Fruit fly (Drosophila melanogaster) whole organism, prepupa: Measurements from ENCODE around the gene CG16779.

Experiments used
- Blimp-1 ChIP-seq: fragments of 200-800 bp; sonication (Bioruptor generic); optimal IDR thresholded peaks from 3 replicates; lab custom pipeline; 2017; ENCODE audit warnings: missing biosample characterization, missing genetic modification characterization, mild to moderate bottlenecking, moderate library complexity, missing genetic modification reagents
- CG10631 ChIP-seq: fragments of 200-800 bp; sonication (Bioruptor generic); optimal IDR thresholded peaks from 2 replicates; lab custom pipeline; 2016; ENCODE audit warnings: missing biosample characterization, missing genetic modification characterization
- CG10669 ChIP-seq: fragments of 200-800 bp; sonication (Bioruptor generic); optimal IDR thresholded peaks from 3 replicates; lab custom pipeline; 2018; ENCODE audit warnings: missing biosample characterization, mild to moderate bottlenecking, missing genetic modification characterization, moderate library complexity
- CG11762 ChIP-seq: fragments of 200-800 bp; sonication (Bioruptor generic); optimal IDR thresholded peaks from 3 replicates; lab custom pipeline; 2016; ENCODE audit warnings: missing biosample characterization, missing genetic modification characterization; ENCODE audit not compliant: insufficient read depth
- CG11902 ChIP-seq: fragments of 200-800 bp; sonication (Bioruptor generic); optimal IDR thresholded peaks from 3 replicates; lab custom pipeline; 2016; ENCODE audit warnings: missing biosample characterization, missing genetic modification characterization
- CG15336 ChIP-seq: fragments of 200-800 bp; sonication (Bioruptor generic); IDR thresholded peaks from 2 replicates; pipeline ENCODE4 v1.3.6; 2022; ENCODE audit warnings: missing biosample characterization, missing genetic modification characterization
- CG1621 ChIP-seq: fragments of 200-800 bp; sonication (Bioruptor generic); optimal IDR thresholded peaks from 3 replicates; lab custom pipeline; 2018; ENCODE audit warnings: missing biosample characterization, mild to moderate bottlenecking, missing genetic modification characterization
- CG16779 ChIP-seq: fragments of 200-800 bp; sonication (Bioruptor generic); optimal IDR thresholded peaks from 3 replicates; lab custom pipeline; 2017; ENCODE audit warnings: missing biosample characterization, mild to moderate bottlenecking, missing genetic modification characterization
- CG3032 ChIP-seq: fragments of 200-800 bp; optimal IDR thresholded peaks from 2 replicates; lab custom pipeline; 2019; ENCODE audit warnings: missing biosample characterization, mild to moderate bottlenecking, missing genetic modification characterization, moderate library complexity
- CG34406 ChIP-seq: fragments of 200-800 bp; sonication (Bioruptor generic); optimal IDR thresholded peaks from 3 replicates; lab custom pipeline; 2016; ENCODE audit warnings: missing biosample characterization, missing genetic modification characterization
- CG3919 ChIP-seq: fragments of 200-800 bp; sonication (Bioruptor generic); optimal IDR thresholded peaks from 3 replicates; lab custom pipeline; 2016; ENCODE audit warnings: missing biosample characterization, missing genetic modification characterization
- CG4318 ChIP-seq: fragments of 200-800 bp; sonication (Bioruptor generic); optimal IDR thresholded peaks from 3 replicates; lab custom pipeline; 2017; ENCODE audit warnings: missing biosample characterization, mild to moderate bottlenecking, missing genetic modification characterization
- CG6163 ChIP-seq: fragments of 200-800 bp; sonication (Bioruptor generic); IDR thresholded peaks from 3 replicates; pipeline ENCODE4 v1.3.6; 2022; ENCODE audit warnings: missing biosample characterization, missing genetic modification characterization
- CG6792 ChIP-seq: fragments of 200-800 bp; sonication (Bioruptor generic); optimal IDR thresholded peaks from 3 replicates; lab custom pipeline; 2016; ENCODE audit warnings: missing biosample characterization, missing genetic modification characterization
- CG6808 ChIP-seq: fragments of 200-800 bp; sonication (Bioruptor generic); optimal IDR thresholded peaks from 3 replicates; lab custom pipeline; 2017; ENCODE audit warnings: missing biosample characterization, missing genetic modification characterization, mild to moderate bottlenecking, moderate library complexity, missing genetic modification reagents
- CG6854 ChIP-seq: fragments of 200-800 bp; sonication (Bioruptor generic); optimal IDR thresholded peaks from 2 replicates; lab custom pipeline; 2017; ENCODE audit warnings: missing biosample characterization, mild to moderate bottlenecking, missing genetic modification characterization
- CG7368 ChIP-seq: fragments of 200-800 bp; sonication (Bioruptor generic); optimal IDR thresholded peaks from 3 replicates; lab custom pipeline; 2016; ENCODE audit warnings: missing biosample characterization, missing genetic modification characterization
- CG8119 ChIP-seq: fragments of 200-800 bp; sonication (Bioruptor generic); IDR thresholded peaks from 3 replicates; pipeline ENCODE4 v1.3.6; 2022; ENCODE audit warnings: missing biosample characterization, missing genetic modification characterization
- CG8319 ChIP-seq: fragments of 200-800 bp; sonication (Bioruptor generic); optimal IDR thresholded peaks from 3 replicates; lab custom pipeline; 2016; ENCODE audit warnings: missing biosample characterization, missing genetic modification characterization
- CG8632 ChIP-seq: fragments of 200-800 bp; sonication (Bioruptor generic); optimal IDR thresholded peaks from 3 replicates; lab custom pipeline; 2016; ENCODE audit warnings: missing biosample characterization, missing genetic modification characterization
- CG9139 ChIP-seq: fragments of 200-800 bp; sonication (Bioruptor generic); optimal IDR thresholded peaks from 3 replicates; lab custom pipeline; 2017; ENCODE audit warnings: missing biosample characterization, mild to moderate bottlenecking, missing genetic modification characterization
- Eip75B ChIP-seq: fragments of 200-800 bp; sonication (Bioruptor generic); optimal IDR thresholded peaks from 3 replicates; lab custom pipeline; 2016; ENCODE audit warnings: missing biosample characterization, missing genetic modification characterization
- Eip78C ChIP-seq: fragments of 200-800 bp; sonication (Bioruptor generic); peaks from one replicate; lab custom pipeline; 2016; ENCODE audit warnings: missing biosample characterization, missing genetic modification characterization
- Eip93F ChIP-seq: fragments of 200-800 bp; sonication (Bioruptor generic); optimal IDR thresholded peaks from 2 replicates; lab custom pipeline; 2016; ENCODE audit warnings: missing biosample characterization, mild to moderate bottlenecking, missing genetic modification characterization
- Ets21C ChIP-seq: fragments of 200-800 bp; sonication (Bioruptor generic); optimal IDR thresholded peaks from 3 replicates; lab custom pipeline; 2016; ENCODE audit warnings: missing biosample characterization, missing genetic modification characterization
- Ets96B ChIP-seq: fragments of 200-800 bp; optimal IDR thresholded peaks from 2 replicates; lab custom pipeline; 2019; ENCODE audit warnings: missing biosample characterization, mild to moderate bottlenecking, missing genetic modification characterization, moderate library complexity
- Gug ChIP-seq: fragments of 200-800 bp; sonication (Bioruptor generic); IDR thresholded peaks from 2 replicates; pipeline ENCODE4 v1.3.6; 2022; ENCODE audit warnings: missing biosample characterization, missing genetic modification characterization
- Hr38 ChIP-seq: sonication (Bioruptor generic); optimal IDR thresholded peaks from 2 replicates; lab custom pipeline; 2016; ENCODE audit warnings: missing biosample characterization, missing genetic modification characterization
- Hr39 ChIP-seq: fragments of 200-800 bp; sonication (Bioruptor generic); optimal IDR thresholded peaks from 2 replicates; lab custom pipeline; 2016; ENCODE audit warnings: missing biosample characterization, missing genetic modification characterization
- Hr4 ChIP-seq: fragments of 200-800 bp; sonication (Bioruptor generic); optimal IDR thresholded peaks from 3 replicates; lab custom pipeline; 2016; ENCODE audit warnings: missing biosample characterization, missing genetic modification characterization
- Lpt ChIP-seq: fragments of 200-800 bp; sonication (Bioruptor generic); optimal IDR thresholded peaks from 3 replicates; lab custom pipeline; 2016; ENCODE audit warnings: missing biosample characterization, missing genetic modification characterization
- OdsH ChIP-seq: fragments of 200-800 bp; sonication (Bioruptor generic); optimal IDR thresholded peaks from 3 replicates; lab custom pipeline; 2016; ENCODE audit warnings: missing biosample characterization, missing genetic modification characterization
- Sox102F ChIP-seq: fragments of 200-800 bp; sonication (Bioruptor generic); optimal IDR thresholded peaks from 2 replicates; lab custom pipeline; 2016; ENCODE audit warnings: missing biosample characterization, mild to moderate bottlenecking, missing genetic modification characterization
- Sox15 ChIP-seq: fragments of 200-800 bp; sonication (Bioruptor generic); optimal IDR thresholded peaks from 3 replicates; lab custom pipeline; 2016; ENCODE audit warnings: missing biosample characterization, missing genetic modification characterization
- acj6 ChIP-seq: fragments of 200-800 bp; sonication (Bioruptor generic); optimal IDR thresholded peaks from 3 replicates; lab custom pipeline; 2016; ENCODE audit warnings: missing biosample characterization, missing genetic modification characterization
- dac ChIP-seq: fragments of 200-800 bp; sonication (Bioruptor generic); optimal IDR thresholded peaks from 2 replicates; lab custom pipeline; 2017; ENCODE audit warnings: missing biosample characterization, mild to moderate bottlenecking, missing genetic modification characterization
- dsx ChIP-seq: fragments of 200-800 bp; optimal IDR thresholded peaks from 3 replicates; lab custom pipeline; 2019; ENCODE audit warnings: missing biosample characterization, mild to moderate bottlenecking, missing genetic modification characterization, moderate library complexity; ENCODE audit not compliant: poor library complexity, severe bottlenecking
- eg ChIP-seq: fragments of 200-800 bp; sonication (Bioruptor generic); IDR thresholded peaks from 3 replicates; pipeline ENCODE4 v1.3.6; 2022; ENCODE audit warnings: missing biosample characterization, missing genetic modification characterization
- fd59A ChIP-seq: fragments of 200-800 bp; sonication (Bioruptor generic); optimal IDR thresholded peaks from 2 replicates; lab custom pipeline; 2017; ENCODE audit warnings: missing biosample characterization, mild to moderate bottlenecking, missing genetic modification characterization, missing genetic modification reagents
- fd85E ChIP-seq: fragments of 200-800 bp; sonication (Bioruptor generic); optimal IDR thresholded peaks from 3 replicates; lab custom pipeline; 2016; ENCODE audit warnings: missing biosample characterization, missing genetic modification characterization
- fkh ChIP-seq: fragments of 200-800 bp; sonication (Bioruptor generic); optimal IDR thresholded peaks from 3 replicates; lab custom pipeline; 2017; ENCODE audit warnings: missing biosample characterization, mild to moderate bottlenecking, missing genetic modification characterization, moderate library complexity
- net ChIP-seq: fragments of 200-800 bp; sonication (Bioruptor generic); optimal IDR thresholded peaks from 3 replicates; lab custom pipeline; 2016; ENCODE audit warnings: missing biosample characterization, missing genetic modification characterization
- pdm3 ChIP-seq: fragments of 200-800 bp; sonication (Bioruptor generic); optimal IDR thresholded peaks from 3 replicates; lab custom pipeline; 2016; ENCODE audit warnings: missing biosample characterization, missing genetic modification characterization
- salr ChIP-seq, 2 experiments: fragments of 200-800 bp; sonication (Bioruptor generic); optimal IDR thresholded peaks; 3 replicates each; lab custom pipeline; 2016 to 2018; ENCODE audit warnings: missing biosample characterization in 2 of 2, missing genetic modification characterization in 2 of 2, mild to moderate bottlenecking in 1 of 2
- ss ChIP-seq, 2 experiments: fragments of 200-800 bp; sonication (Bioruptor generic); optimal IDR thresholded peaks; 2 replicates in 1 of 2; 3 replicates in 1 of 2; lab custom pipeline; 2017 to 2018; ENCODE audit warnings: mild to moderate bottlenecking in 2 of 2, missing biosample characterization in 2 of 2, missing genetic modification characterization in 2 of 2, moderate library complexity in 1 of 2
- svp ChIP-seq: fragments of 200-800 bp; sonication (Bioruptor generic); peaks from one replicate; lab custom pipeline; 2016; ENCODE audit warnings: missing biosample characterization, missing genetic modification characterization
- topi ChIP-seq: fragments of 200-800 bp; sonication (Bioruptor generic); optimal IDR thresholded peaks from 3 replicates; lab custom pipeline; 2016; ENCODE audit warnings: missing biosample characterization, missing genetic modification characterization
- vri ChIP-seq: fragments of 200-800 bp; sonication (Bioruptor generic); optimal IDR thresholded peaks from 3 replicates; lab custom pipeline; 2016; ENCODE audit warnings: missing biosample characterization, mild to moderate bottlenecking, missing genetic modification characterization

CG16779 gene

DNA sequence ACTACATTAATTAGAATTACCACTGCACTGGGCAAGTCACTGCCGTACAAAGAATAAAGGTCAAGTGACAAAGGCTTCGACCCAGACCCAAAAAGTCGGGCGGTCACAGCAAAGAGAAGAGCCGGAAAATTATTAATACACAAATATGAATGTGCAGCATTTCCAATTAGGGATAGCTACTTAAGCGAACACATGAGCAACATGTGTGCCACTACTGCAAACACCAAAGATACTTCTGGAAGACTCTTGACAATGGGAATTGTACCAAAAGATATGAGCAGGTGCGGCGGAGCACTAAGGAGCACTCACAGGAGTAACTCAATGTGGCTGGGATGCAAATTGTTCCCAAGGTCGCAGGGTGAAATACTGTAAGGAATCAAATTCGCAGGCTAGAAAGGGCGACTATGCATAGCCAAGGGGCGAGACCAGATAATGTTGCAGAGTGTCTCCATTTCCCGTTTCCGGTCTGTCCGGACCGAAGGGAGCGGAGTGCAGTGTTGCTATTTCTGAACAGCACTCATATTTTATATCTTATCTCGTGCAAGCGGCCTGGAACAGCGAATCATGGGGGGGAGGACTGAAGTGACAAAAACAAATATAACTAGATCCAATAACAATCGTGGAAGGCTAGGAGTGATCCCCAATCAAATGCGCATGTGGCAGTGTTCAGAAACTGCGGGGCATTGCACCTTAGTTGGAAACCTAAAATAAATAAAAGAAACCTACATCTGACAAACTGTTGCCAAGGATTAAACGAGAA, 10.0 kb upstream of the CG16779 start:
- TF ChIP-seq dsx (GFP tag; lab: Kevin White, UChicago) = peak; percentile 30
- no peak for TF ChIP-seq OdsH (GFP tag; lab: Kevin White, UChicago)
- peak; percentile 17; the same call in 1 of the 3 replicates for TF ChIP-seq CG6163 (GFP tag; lab: Robert Waterston, UW)
- peak; percentile 61 for TF ChIP-seq Eip78C
- TF ChIP-seq CG8119 (GFP tag; lab: Robert Waterston, UW) = 0 out of 3 replicates have a peak, but pooled peaks have one; percentile 16
- TF ChIP-seq ss (GFP tag; optimal IDR thresholded peaks at IDR 0.05; lab: Kevin White, UChicago) = peak in 1 of 2 experiments; percentile 8
- TF ChIP-seq salr (GFP tag; optimal IDR thresholded peaks at IDR 0.05; lab: Kevin White, UChicago) = no peak
- TF ChIP-seq, all 60 proteins: peak for 5

DNA sequence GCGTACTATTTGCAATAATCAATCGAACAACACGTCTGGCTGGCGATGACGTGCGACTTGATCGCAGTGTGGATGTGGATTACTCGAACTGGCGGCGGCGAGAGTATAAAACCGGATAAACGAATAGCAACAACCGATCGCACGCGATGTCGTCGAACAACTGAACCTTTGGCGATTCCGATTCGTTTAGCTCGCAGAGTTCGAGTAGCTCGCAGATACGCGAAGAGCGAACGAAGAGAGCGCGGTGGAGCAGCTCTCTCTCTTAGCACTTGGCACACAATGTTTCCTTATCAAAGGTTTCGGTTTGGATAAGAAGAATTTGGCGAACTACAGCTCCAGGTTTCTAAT, 8.9 kb upstream of the CG16779 start, which contains the start of gene RhoL:
Gene RhoL (minus strand): TSS at position 166 of the 348 bp plus-strand sequence.
- TF ChIP-seq Gug (GFP tag; lab: Robert Waterston, UW) (no peak), Sox102F (GFP tag; lab: Kevin White, UChicago) (no peak), CG16779 (no peak), CG8119 (GFP tag; lab: Robert Waterston, UW) (peak; percentile 43; the same call in 2 of the 3 replicates), CG11762 (GFP tag; lab: Kevin White, UChicago) (no peak), Eip78C (peak; percentile 81), fd85E (no peak), vri (GFP tag; lab: Kevin White, UChicago) (peak; percentile 83), OdsH (GFP tag; lab: Kevin White, UChicago) (no peak), topi (GFP tag; lab: Kevin White, UChicago) (no peak), pdm3 (GFP tag; lab: Kevin White, UChicago) (no peak), Ets21C (GFP tag; lab: Kevin White, UChicago) (no peak), CG9139 (GFP tag; lab: Kevin White, UChicago) (no peak), Sox15 (no peak), CG34406 (GFP tag; lab: Kevin White, UChicago) (no peak), Lpt (peak; percentile 28), CG6792 (no peak), CG7368 (peak; percentile 6), CG1621 (tag; lab: Kevin White, UChicago) (peak; percentile 25), CG10631 (GFP tag; lab: Kevin White, UChicago) (no peak), eg (GFP tag; lab: Robert Waterston, UW) (no peak; the same call in 2 of the 3 replicates), CG6163 (GFP tag; lab: Robert Waterston, UW) (peak; percentile 70), dsx (GFP tag; lab: Kevin White, UChicago) (peak; percentile 90), CG6854 (GFP tag; lab: Kevin White, UChicago) (peak; percentile 62), CG8319 (GFP tag; lab: Kevin White, UChicago) (no peak), CG6808 (no peak), dac (GFP tag; lab: Kevin White, UChicago) (no peak), CG15336 (peak; percentile 45; the same call in 1 of the 2 replicates), Eip75B (GFP tag; lab: Kevin White, UChicago) (peak; percentile 40), CG4318 (GFP tag; lab: Kevin White, UChicago) (no peak), CG3032 (tag; lab: Kevin White, UChicago) (peak; percentile 11), net (GFP tag; lab: Kevin White, UChicago) (peak; percentile 59), Blimp-1 (no peak), fkh (GFP tag; lab: Kevin White, UChicago) (peak; percentile 37), Ets96B (peak; percentile 10), Eip93F (peak; percentile 29), CG11902 (GFP tag; lab: Kevin White, UChicago) (no peak), CG3919 (no peak), Hr38 (no peak), svp (GFP tag; lab: Kevin White, UChicago) (no peak), Hr39 (GFP tag; lab: Kevin White, UChicago) (no peak), Hr4 (GFP tag; lab: Kevin White, UChicago) (no peak), fd59A (GFP tag; lab: Kevin White, UChicago) (no peak), CG10669 (GFP tag; lab: Kevin White, UChicago) (no peak), CG8632 (GFP tag; lab: Kevin White, UChicago) (no peak), acj6 (no peak)
